Worm (Caenorhabditis elegans) whole organism, L1 larva: ENCODE data around the gene Y39A1A.20.

Source experiments
- C04F5.9 ChIP-seq: sonication (generic microtip); optimal IDR thresholded peaks from 2 replicates; lab custom pipeline; 2016; ENCODE audit warnings: missing genetic modification characterization, missing compliant biosample characterization
- C16A3.4 ChIP-seq: fragments of 150-350 bp; optimal IDR thresholded peaks from 2 replicates; lab custom pipeline; 2014; ENCODE audit warnings: missing biosample characterization, missing genetic modification characterization
- F16B12.6 ChIP-seq: fragments of 150-350 bp; optimal IDR thresholded peaks from 2 replicates; lab custom pipeline; 2014; ENCODE audit warnings: missing biosample characterization, missing genetic modification characterization
- aha-1 ChIP-seq: fragments of 150-350 bp; optimal IDR thresholded peaks from 2 replicates; lab custom pipeline; 2014; ENCODE audit warnings: missing biosample characterization, missing genetic modification characterization
- aly-2 ChIP-seq: fragments of 150-350 bp; optimal IDR thresholded peaks from 2 replicates; lab custom pipeline; 2014; ENCODE audit warnings: missing biosample characterization, missing genetic modification characterization
- ama-1 ChIP-seq: fragments of 150-350 bp; optimal IDR thresholded peaks from 2 replicates; lab custom pipeline; 2014
- blmp-1 ChIP-seq: fragments of 150-350 bp; optimal IDR thresholded peaks from 2 replicates; lab custom pipeline; 2014; ENCODE audit warnings: missing biosample characterization, missing genetic modification characterization
- ceh-8 ChIP-seq: fragments of 200-800 bp; sonication (Bioruptor generic); optimal IDR thresholded peaks from 2 replicates; lab custom pipeline; 2018; ENCODE audit warnings: mild to moderate bottlenecking, missing genetic modification characterization, moderate library complexity, missing compliant biosample characterization
- ceh-82 ChIP-seq, 3 experiments: fragments of 150-350 bp in 1 of 3; sonication (generic microtip) in 2 of 3; optimal IDR thresholded peaks; 2 replicates each; lab custom pipeline; 2014 to 2017; ENCODE audit warnings: missing biosample characterization in 3 of 3, missing genetic modification characterization in 3 of 3
- ceh-90 ChIP-seq: sonication (generic microtip); optimal IDR thresholded peaks from 2 replicates; lab custom pipeline; 2016; ENCODE audit warnings: missing genetic modification characterization, missing compliant biosample characterization
- ces-1 ChIP-seq: fragments of 150-350 bp; optimal IDR thresholded peaks from 2 replicates; lab custom pipeline; 2014; ENCODE audit warnings: missing biosample characterization, missing genetic modification reagents, missing genetic modification characterization
- dsc-1 ChIP-seq: sonication (generic microtip); optimal IDR thresholded peaks from 2 replicates; lab custom pipeline; 2016; ENCODE audit warnings: mild to moderate bottlenecking, missing genetic modification characterization, missing compliant biosample characterization
- efl-1 ChIP-seq, 4 experiments: fragments of 150-350 bp; optimal IDR thresholded peaks in 3 of 4; peaks in 1 of 4; 1 replicate in 1 of 4; 2 replicates in 3 of 4; lab custom pipeline; 2014; ENCODE audit warnings: missing biosample characterization in 2 of 4, missing genetic modification characterization in 2 of 4, missing genetic modification reagents in 2 of 4
- egl-13 ChIP-seq: sonication (generic microtip); optimal IDR thresholded peaks from 2 replicates; lab custom pipeline; 2016; ENCODE audit warnings: missing genotype, missing genetic modification reagents, missing genetic modification characterization, missing compliant biosample characterization
- fkh-4 ChIP-seq: sonication (generic microtip); optimal IDR thresholded peaks from 2 replicates; lab custom pipeline; 2016; ENCODE audit warnings: missing compliant biosample characterization, missing genetic modification characterization, borderline replicate concordance
- hlh-17 ChIP-seq: fragments of 200-800 bp; sonication (Bioruptor generic); optimal IDR thresholded peaks from 2 replicates; lab custom pipeline; 2018; ENCODE audit warnings: missing genetic modification characterization, mild to moderate bottlenecking, missing compliant biosample characterization, moderate library complexity, borderline replicate concordance
- hlh-4 ChIP-seq: sonication (generic microtip); optimal IDR thresholded peaks from 2 replicates; lab custom pipeline; 2016; ENCODE audit warnings: mild to moderate bottlenecking, missing genetic modification characterization, missing compliant biosample characterization
- irx-1 ChIP-seq: sonication (generic microtip); optimal IDR thresholded peaks from 2 replicates; lab custom pipeline; 2016; ENCODE audit warnings: missing genetic modification characterization, missing compliant biosample characterization
- lin-15B ChIP-seq: fragments of 150-350 bp; sonication (generic microtip); optimal IDR thresholded peaks from 3 replicates; lab custom pipeline; 2014; ENCODE audit warnings: missing biosample characterization, missing genetic modification characterization
- lin-35 ChIP-seq, 2 experiments: fragments of 150-350 bp; optimal IDR thresholded peaks; 2 replicates each; lab custom pipeline; 2014; ENCODE audit warnings: missing biosample characterization in 2 of 2, missing genetic modification characterization in 2 of 2, missing genetic modification reagents in 2 of 2
- lir-3 ChIP-seq: sonication (generic microtip); optimal IDR thresholded peaks from 2 replicates; lab custom pipeline; 2016; ENCODE audit warnings: mild to moderate bottlenecking, missing genetic modification characterization, moderate library complexity, missing compliant biosample characterization; ENCODE audit not compliant: poor library complexity
- lsy-2 ChIP-seq, 2 experiments: fragments of 150-350 bp; optimal IDR thresholded peaks; 2 replicates each; lab custom pipeline; 2014; ENCODE audit warnings: missing biosample characterization in 2 of 2, missing genetic modification characterization in 2 of 2
- mab-9 ChIP-seq: fragments of 200-800 bp; sonication (Bioruptor generic); IDR thresholded peaks from 2 replicates; pipeline ENCODE4 v1.3.6; 2022; ENCODE audit warnings: missing genetic modification reagents, missing genetic modification characterization, missing compliant biosample characterization
- mdl-1 ChIP-seq, 2 experiments: fragments of 150-350 bp; optimal IDR thresholded peaks; 2 replicates each; lab custom pipeline; 2014 to 2017; ENCODE audit warnings: missing biosample characterization in 2 of 2, missing genetic modification characterization in 2 of 2, inconsistent platforms in 1 of 2
- mef-2 ChIP-seq: fragments of 150-350 bp; optimal IDR thresholded peaks from 2 replicates; lab custom pipeline; 2014; ENCODE audit warnings: missing biosample characterization, missing genetic modification characterization
- nhr-12 ChIP-seq: sonication (generic microtip); optimal IDR thresholded peaks from 2 replicates; lab custom pipeline; 2017; ENCODE audit warnings: missing biosample characterization, missing genetic modification characterization
- nhr-20 ChIP-seq: sonication (generic microtip); optimal IDR thresholded peaks from 2 replicates; lab custom pipeline; 2016; ENCODE audit warnings: mild to moderate bottlenecking, missing genetic modification characterization, missing compliant biosample characterization
- nhr-47 ChIP-seq: sonication (generic microtip); optimal IDR thresholded peaks from 2 replicates; lab custom pipeline; 2016; ENCODE audit warnings: mild to moderate bottlenecking, missing genetic modification characterization, moderate library complexity, missing compliant biosample characterization
- nhr-84 ChIP-seq: sonication (generic microtip); optimal IDR thresholded peaks from 2 replicates; lab custom pipeline; 2017; ENCODE audit warnings: missing biosample characterization, missing genetic modification characterization
- nhr-85 ChIP-seq: sonication (generic microtip); peaks from one replicate; lab custom pipeline; 2016; ENCODE audit warnings: missing genetic modification characterization, inconsistent platforms, missing compliant biosample characterization
- nhr-90 ChIP-seq: sonication (generic microtip); optimal IDR thresholded peaks from 2 replicates; lab custom pipeline; 2016; ENCODE audit warnings: mild to moderate bottlenecking, missing genetic modification characterization, missing compliant biosample characterization; ENCODE audit not compliant: poor library complexity
- pqm-1 ChIP-seq: sonication (generic microtip); optimal IDR thresholded peaks from 3 replicates; lab custom pipeline; 2017; ENCODE audit warnings: missing biosample characterization, missing genetic modification characterization
- snu-23 ChIP-seq: sonication (generic microtip); optimal IDR thresholded peaks from 2 replicates; lab custom pipeline; 2016; ENCODE audit warnings: missing genetic modification characterization, missing compliant biosample characterization
- sox-4 ChIP-seq: sonication (generic microtip); optimal IDR thresholded peaks from 2 replicates; lab custom pipeline; 2016; ENCODE audit warnings: missing genetic modification characterization, missing compliant biosample characterization
- sptf-1 ChIP-seq: fragments of 150-350 bp; optimal IDR thresholded peaks from 2 replicates; lab custom pipeline; 2014; ENCODE audit warnings: missing biosample characterization, missing genetic modification characterization
- sup-37 ChIP-seq: fragments of 200-800 bp; sonication (Bioruptor generic); optimal IDR thresholded peaks from 2 replicates; lab custom pipeline; 2018; ENCODE audit warnings: mild to moderate bottlenecking, missing genetic modification characterization, missing compliant biosample characterization
- tbx-2 ChIP-seq: sonication (generic microtip); optimal IDR thresholded peaks from 2 replicates; lab custom pipeline; 2016; ENCODE audit warnings: missing genetic modification characterization, missing compliant biosample characterization
- tlp-1 ChIP-seq: fragments of 150-350 bp; optimal IDR thresholded peaks from 2 replicates; lab custom pipeline; 2014; ENCODE audit warnings: missing biosample characterization, missing genetic modification characterization
- unc-30 ChIP-seq: sonication (generic microtip); optimal IDR thresholded peaks from 2 replicates; lab custom pipeline; 2017; ENCODE audit warnings: missing biosample characterization, missing genetic modification characterization
- unc-62 ChIP-seq: fragments of 150-350 bp; optimal IDR thresholded peaks from 2 replicates; lab custom pipeline; 2014; ENCODE audit warnings: missing biosample characterization, missing genetic modification reagents, missing genetic modification characterization
- vab-15 ChIP-seq: sonication (generic microtip); optimal IDR thresholded peaks from 2 replicates; lab custom pipeline; 2017; ENCODE audit warnings: missing genotype, mild to moderate bottlenecking, missing genetic modification characterization, missing compliant biosample characterization
- zip-4 ChIP-seq: fragments of 200-800 bp; sonication (Bioruptor generic); optimal IDR thresholded peaks from 2 replicates; lab custom pipeline; 2018; ENCODE audit warnings: mild to moderate bottlenecking, missing genetic modification characterization, moderate library complexity, missing compliant biosample characterization
- ztf-11 ChIP-seq, 2 experiments: sonication (generic microtip); optimal IDR thresholded peaks; 2 replicates each; lab custom pipeline; 2016 to 2017; ENCODE audit warnings: missing genetic modification characterization in 2 of 2, missing biosample characterization in 1 of 2, missing compliant biosample characterization in 1 of 2

The Y39A1A.20 gene

ce11 chrIII:10719057-10719456, 18.7 kb upstream of the Y39A1A.20 start (continued):
- no peak for TF ChIP-seq ceh-82 (tag; optimal IDR thresholded peaks at IDR 0.05; lab: Kevin White, UChicago)
- TF ChIP-seq pqm-1, result no peak
- peak; percentile 17 for TF ChIP-seq C16A3.4 (tag; lab: Kevin White, UChicago)
- peak; percentile 24 for TF ChIP-seq tbx-2 (tag; lab: Kevin White, UChicago)
- TF ChIP-seq nhr-85, result peak; percentile 56
- no peak for TF ChIP-seq nhr-47 (tag; lab: Kevin White, UChicago)
- no peak for TF ChIP-seq tlp-1 (tag; lab: Kevin White, UChicago)
- peak in 1 of 2 experiments; percentile 65 for TF ChIP-seq lin-35 (GFP tag; optimal IDR thresholded peaks at IDR 0.05; lab: Kevin White, UChicago)
- peak; percentile 32 for TF ChIP-seq snu-23 (GFP tag; lab: Kevin White, UChicago)
- no peak for TF ChIP-seq dsc-1 (tag; lab: Kevin White, UChicago)
- no peak for TF ChIP-seq hlh-17 (GFP tag; lab: Kevin White, UChicago)
- TF ChIP-seq ama-1 (lab: Kevin White, UChicago), result no peak
- no peak for TF ChIP-seq mab-9 (GFP tag; lab: Robert Waterston, UW)
- no peak for TF ChIP-seq nhr-12 (tag; lab: Kevin White, UChicago)
- TF ChIP-seq C04F5.9 (tag; lab: Kevin White, UChicago), result no peak
- TF ChIP-seq hlh-4, result no peak
- TF ChIP-seq sptf-1 (tag; lab: Kevin White, UChicago), result no peak
- no peak for TF ChIP-seq ces-1 (GFP tag; lab: Kevin White, UChicago)
- no peak for TF ChIP-seq ztf-11 (tag; optimal IDR thresholded peaks at IDR 0.05; lab: Kevin White, UChicago)
- no peak for TF ChIP-seq efl-1 (optimal IDR thresholded peaks at IDR 0.05; lab: Kevin White, UChicago)
- peak in 1 of 2 experiments; percentile 78 for TF ChIP-seq efl-1 (GFP tag; optimal IDR thresholded peaks at IDR 0.05 in 1 of 2; lab: Kevin White, UChicago)
- no peak for TF ChIP-seq unc-62 (GFP tag; lab: Kevin White, UChicago)
- TF ChIP-seq sox-4 (tag; lab: Kevin White, UChicago), result no peak
- TF ChIP-seq mdl-1 (tag; optimal IDR thresholded peaks at IDR 0.05; lab: Kevin White, UChicago), result peak in 1 of 2 experiments; percentile 50
- no peak for TF ChIP-seq aha-1 (tag; lab: Kevin White, UChicago)
- TF ChIP-seq mef-2 (tag; lab: Kevin White, UChicago), result no peak
- TF ChIP-seq ceh-8 (GFP tag; lab: Kevin White, UChicago), result no peak
- TF ChIP-seq vab-15 (tag; lab: Kevin White, UChicago), result no peak
- no peak for TF ChIP-seq lin-15B (tag; lab: Kevin White, UChicago)
- TF ChIP-seq sup-37 (GFP tag; lab: Kevin White, UChicago), result no peak
- peak; percentile 47 for TF ChIP-seq lir-3 (tag; lab: Kevin White, UChicago)
- no peak for TF ChIP-seq fkh-4
- no peak for TF ChIP-seq unc-30
- no peak for TF ChIP-seq F16B12.6 (tag; lab: Kevin White, UChicago)
- peak in 1 of 2 experiments; percentile 19 for TF ChIP-seq lsy-2 (tag; optimal IDR thresholded peaks at IDR 0.05; lab: Kevin White, UChicago)
- peak; percentile 52 for TF ChIP-seq nhr-90 (tag; lab: Kevin White, UChicago)
- no peak for TF ChIP-seq aly-2
- TF ChIP-seq ceh-90 (tag; lab: Kevin White, UChicago), result peak; percentile 17
- TF ChIP-seq nhr-84 (tag; lab: Kevin White, UChicago), result no peak

ce11 chrIII:10718078-10718477, 17.7 kb upstream of the Y39A1A.20 start:
- peak; percentile 71 for TF ChIP-seq nhr-85
- no peak for TF ChIP-seq zip-4 (GFP tag; lab: Kevin White, UChicago)
- no peak for TF ChIP-seq irx-1 (tag; lab: Kevin White, UChicago)
- TF ChIP-seq ama-1 (lab: Kevin White, UChicago), result peak; percentile 9
- no peak for TF ChIP-seq tbx-2 (tag; lab: Kevin White, UChicago)
- no peak for TF ChIP-seq egl-13 (tag; lab: Kevin White, UChicago)
- no peak for TF ChIP-seq tlp-1 (tag; lab: Kevin White, UChicago)
- TF ChIP-seq unc-30, result no peak
- TF ChIP-seq aha-1 (tag; lab: Kevin White, UChicago), result no peak
- no peak for TF ChIP-seq nhr-20 (tag; lab: Kevin White, UChicago)
- no peak for TF ChIP-seq blmp-1
- TF ChIP-seq, all 84 proteins: peak for 2
